Fruit fly (Drosophila melanogaster) whole organism, adult: ENCODE measurements around the gene Pdf.

ENCODE experiments used
- CG11617 ChIP-seq: fragments of 200-800 bp; sonication (Bioruptor generic); optimal IDR thresholded peaks from 2 replicates; lab custom pipeline; 2017; ENCODE audit warnings: mild to moderate bottlenecking, missing biosample characterization, missing genetic modification reagents, missing genetic modification characterization
- CG12768 ChIP-seq: fragments of 200-800 bp; sonication (Bioruptor generic); optimal IDR thresholded peaks from 2 replicates; lab custom pipeline; 2017; ENCODE audit warnings: missing biosample characterization, missing genetic modification characterization, mild to moderate bottlenecking, moderate library complexity, missing genetic modification reagents
- CG14711 ChIP-seq: fragments of 200-800 bp; sonication (Bioruptor generic); optimal IDR thresholded peaks from 2 replicates; lab custom pipeline; 2018; ENCODE audit warnings: missing biosample characterization, mild to moderate bottlenecking, missing genetic modification characterization, moderate library complexity
- CG1620 ChIP-seq: fragments of 200-800 bp; sonication (Bioruptor generic); optimal IDR thresholded peaks from 2 replicates; lab custom pipeline; 2016; ENCODE audit warnings: missing biosample characterization, missing genetic modification characterization
- CG33017 ChIP-seq: fragments of 200-800 bp; sonication (Bioruptor generic); optimal IDR thresholded peaks from 2 replicates; lab custom pipeline; 2018; ENCODE audit warnings: missing biosample characterization, mild to moderate bottlenecking, missing genetic modification characterization, moderate library complexity
- CG5204 ChIP-seq: fragments of 200-800 bp; sonication (Bioruptor generic); optimal IDR thresholded peaks from 2 replicates; lab custom pipeline; 2016; ENCODE audit warnings: missing biosample characterization, missing genetic modification characterization
- CG7045 ChIP-seq: fragments of 200-800 bp; sonication (Bioruptor generic); optimal IDR thresholded peaks from 2 replicates; lab custom pipeline; 2017; ENCODE audit warnings: missing biosample characterization, mild to moderate bottlenecking, missing genetic modification characterization
- CG7101 ChIP-seq: fragments of 200-800 bp; sonication (Bioruptor generic); optimal IDR thresholded peaks from 2 replicates; lab custom pipeline; 2018; ENCODE audit warnings: missing biosample characterization, mild to moderate bottlenecking, missing genetic modification characterization, moderate library complexity
- Clk ChIP-seq: fragments of 200-800 bp; sonication (Bioruptor generic); optimal IDR thresholded peaks from 2 replicates; lab custom pipeline; 2017; ENCODE audit warnings: missing biosample characterization, missing genetic modification characterization
- Crg-1 ChIP-seq: fragments of 200-800 bp; sonication (Bioruptor generic); optimal IDR thresholded peaks from 2 replicates; lab custom pipeline; 2016; ENCODE audit warnings: missing biosample characterization, missing genetic modification characterization
- Hr96 ChIP-seq: fragments of 200-800 bp; sonication (Bioruptor generic); optimal IDR thresholded peaks from 2 replicates; lab custom pipeline; 2016; ENCODE audit warnings: missing biosample characterization, missing genetic modification characterization
- Mnt ChIP-seq: fragments of 200-800 bp; sonication (Bioruptor generic); optimal IDR thresholded peaks from 2 replicates; lab custom pipeline; 2016; ENCODE audit warnings: missing biosample characterization, mild to moderate bottlenecking, missing genetic modification characterization
- bab1 ChIP-seq: fragments of 200-800 bp; sonication (Bioruptor generic); optimal IDR thresholded peaks from 3 replicates; lab custom pipeline; 2019; ENCODE audit warnings: missing biosample characterization, mild to moderate bottlenecking, missing genetic modification characterization, moderate library complexity
- cic ChIP-seq: fragments of 200-800 bp; sonication (Bioruptor generic); optimal IDR thresholded peaks from 2 replicates; lab custom pipeline; 2017; ENCODE audit warnings: missing biosample characterization, mild to moderate bottlenecking, missing genetic modification characterization, moderate library complexity
- cnc ChIP-seq, 2 experiments: fragments of >200 bp; optimal IDR thresholded peaks; 2 replicates each; lab custom pipeline; 2017
- kay ChIP-seq: fragments of 200-800 bp; sonication (Bioruptor generic); peaks from one replicate; lab custom pipeline; 2016; ENCODE audit warnings: missing biosample characterization, missing genetic modification characterization, borderline replicate concordance
- ovo ChIP-seq: fragments of 200-800 bp; sonication (Bioruptor generic); optimal IDR thresholded peaks from 2 replicates; lab custom pipeline; 2016; ENCODE audit warnings: missing biosample characterization, missing genetic modification characterization
- pad ChIP-seq: fragments of 200-800 bp; sonication (Bioruptor generic); optimal IDR thresholded peaks from 3 replicates; lab custom pipeline; 2017; ENCODE audit warnings: missing biosample characterization, missing genetic modification characterization, mild to moderate bottlenecking, moderate library complexity, missing genetic modification reagents
- tj ChIP-seq: fragments of 200-800 bp; sonication (Bioruptor generic); optimal IDR thresholded peaks from 3 replicates; lab custom pipeline; 2017; ENCODE audit warnings: missing biosample characterization, mild to moderate bottlenecking, missing genetic modification characterization, moderate library complexity
- toe ChIP-seq: fragments of 200-800 bp; sonication (Bioruptor generic); optimal IDR thresholded peaks from 2 replicates; lab custom pipeline; 2016; ENCODE audit warnings: missing biosample characterization, missing genetic modification characterization

The Pdf gene

DNA sequence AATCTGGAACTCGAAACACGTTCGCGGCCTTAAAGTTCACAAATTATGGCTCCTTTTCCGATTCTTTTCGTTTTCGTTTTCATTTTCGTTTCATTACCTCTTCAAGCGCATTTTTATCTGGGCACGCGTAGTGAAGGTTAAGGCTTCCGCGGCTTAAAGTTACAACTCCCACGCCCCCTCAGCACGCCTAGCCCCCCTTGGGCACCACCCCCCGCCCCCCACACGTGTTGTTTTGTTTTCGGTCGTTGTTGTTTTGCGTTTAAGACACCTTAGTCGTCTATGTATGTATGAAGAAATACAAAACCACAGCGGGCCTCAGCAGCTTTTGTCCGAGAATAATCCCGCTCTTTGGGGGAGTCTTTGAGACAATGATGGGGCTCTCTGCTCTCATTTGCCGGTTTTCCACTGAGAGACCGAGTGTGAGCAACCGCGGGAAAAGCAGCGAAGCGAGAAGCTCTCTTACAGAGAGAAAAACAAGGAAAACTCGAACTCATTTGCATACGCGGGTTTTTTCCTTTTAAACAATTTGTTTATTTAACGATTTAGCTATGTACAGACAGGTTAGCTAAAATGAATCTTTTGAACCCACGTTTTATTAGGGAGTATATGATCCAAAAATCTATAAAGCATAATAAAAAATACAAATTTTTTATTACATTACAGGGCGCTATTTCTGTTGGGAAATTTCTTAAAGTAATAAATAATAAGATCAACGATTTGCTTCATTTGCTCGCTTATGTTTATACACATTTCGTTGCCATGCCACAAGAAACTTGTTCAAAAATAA is 6.4 kb upstream of the Pdf start:
- TF ChIP-seq CG7101 (tag; lab: Kevin White, UChicago) (no peak), pad (GFP tag; lab: Kevin White, UChicago) (no peak), Clk (no peak), tj (no peak), bab1 (GFP tag; lab: Kevin White, UChicago) (no peak), CG11617 (GFP tag; lab: Kevin White, UChicago) (no peak), cic (GFP tag; lab: Kevin White, UChicago) (no peak), CG14711 (tag; lab: Kevin White, UChicago) (no peak)

DNA sequence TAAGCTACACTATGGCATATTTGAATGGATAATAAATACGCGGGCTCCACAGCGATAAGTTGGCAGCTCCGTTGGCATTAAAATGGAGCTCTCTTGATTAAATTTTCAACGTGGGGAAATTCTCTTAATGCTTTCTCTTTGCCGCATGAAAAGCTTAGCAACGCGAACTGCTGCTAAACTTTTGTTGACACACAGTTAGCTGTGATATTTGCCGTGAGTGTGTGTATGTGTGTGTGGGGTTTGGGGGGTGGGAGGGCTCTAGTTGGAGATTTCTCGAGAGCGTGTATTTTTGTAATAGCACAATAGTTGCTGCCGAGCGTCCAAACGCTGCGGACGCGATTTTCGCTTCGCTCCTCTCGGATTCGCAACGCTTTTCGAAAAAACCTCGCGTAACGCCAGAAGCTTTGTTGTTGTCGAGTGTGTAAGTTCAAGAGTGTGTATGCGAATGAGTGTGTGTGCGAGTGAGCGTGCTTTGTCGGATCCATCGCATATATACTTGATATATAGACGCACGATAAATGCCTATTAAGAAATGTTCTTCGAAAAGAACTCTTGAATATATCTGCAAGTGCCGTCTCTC is 5.4 kb upstream of the Pdf start, which contains the start of gene CG5455:
Gene CG5455, plus strand, starts transcription at position 302 of the 580 bp plus-strand sequence.
- TF ChIP-seq Crg-1 (peak; percentile 68), cnc (optimal IDR thresholded peaks at IDR 0.05; lab: Kevin White, UChicago) (no peak), cic (GFP tag; lab: Kevin White, UChicago) (peak; percentile 96), CG11617 (GFP tag; lab: Kevin White, UChicago) (peak; percentile 82), pad (GFP tag; lab: Kevin White, UChicago) (peak; percentile 80), CG7045 (GFP tag; lab: Kevin White, UChicago) (peak; percentile 86), CG12768 (GFP tag; lab: Kevin White, UChicago) (peak; percentile 93), Mnt (peak; percentile 87), kay (GFP tag; lab: Kevin White, UChicago) (no peak), toe (GFP tag; lab: Kevin White, UChicago) (peak; percentile 66), Clk (peak; percentile 89), ovo (GFP tag; lab: Kevin White, UChicago) (peak; percentile 93), CG1620 (peak; percentile 62), bab1 (GFP tag; lab: Kevin White, UChicago) (peak; percentile 90), CG33017 (tag; lab: Kevin White, UChicago) (peak; percentile 87), tj (peak; percentile 83), Hr96 (GFP tag; lab: Kevin White, UChicago) (peak; percentile 75), CG14711 (tag; lab: Kevin White, UChicago) (peak; percentile 64), CG7101 (tag; lab: Kevin White, UChicago) (peak; percentile 82), CG5204 (GFP tag; lab: Kevin White, UChicago) (peak; percentile 36)

DNA sequence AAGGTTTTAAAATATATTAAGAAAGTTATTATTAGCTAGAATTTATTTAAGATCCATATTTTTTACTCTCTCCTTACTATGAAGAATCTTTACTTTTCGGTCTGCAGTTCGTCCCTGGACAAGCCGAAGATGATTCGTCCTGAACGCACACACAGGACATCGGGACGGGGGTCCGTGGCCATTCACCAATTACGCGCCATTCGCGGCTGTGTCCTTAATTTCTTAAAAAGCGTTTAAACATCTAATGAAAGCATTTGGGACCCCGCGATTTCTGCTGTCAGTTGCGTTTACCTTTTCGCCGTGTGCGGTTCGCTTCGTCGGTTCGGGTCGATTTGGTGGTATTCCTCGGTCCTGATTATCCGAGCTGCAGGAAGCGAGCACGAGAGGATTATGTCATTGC is 2.0 kb upstream of the Pdf start, which contains the start of gene CG14238:
Gene CG14238, plus strand, starts transcription at position 301 of the 400 bp plus-strand sequence.
- no peak for TF ChIP-seq CG11617 (GFP tag; lab: Kevin White, UChicago)
- no peak for TF ChIP-seq cnc (optimal IDR thresholded peaks at IDR 0.05; lab: Kevin White, UChicago)
- TF ChIP-seq CG14711 (tag; lab: Kevin White, UChicago): no peak
- no peak for TF ChIP-seq kay (GFP tag; lab: Kevin White, UChicago)
- TF ChIP-seq Clk: no peak
- TF ChIP-seq CG7101 (tag; lab: Kevin White, UChicago): no peak
- TF ChIP-seq cic (GFP tag; lab: Kevin White, UChicago): no peak
- TF ChIP-seq CG5204 (GFP tag; lab: Kevin White, UChicago): no peak

DNA sequence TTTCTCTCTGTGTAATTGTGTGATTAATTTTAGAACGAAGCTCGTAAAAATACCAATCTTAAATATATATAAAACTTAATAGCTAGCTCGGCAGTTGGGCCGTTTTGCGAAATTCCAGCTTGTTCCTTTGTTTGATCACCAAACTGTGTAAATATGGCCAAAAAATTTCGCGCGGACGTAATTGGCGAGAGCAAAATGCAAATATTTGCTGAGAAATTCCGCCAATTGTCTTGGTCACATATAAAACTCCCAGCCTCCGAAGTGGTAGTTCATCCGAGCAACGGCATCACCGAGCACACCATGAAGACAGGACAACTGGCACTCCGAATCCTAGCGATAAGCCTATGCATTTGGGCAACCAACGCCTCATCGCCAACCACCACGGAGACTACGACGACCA is 636 bp upstream of the Pdf start, which contains the start of gene CG14237:
Gene CG14237, plus strand, starts transcription at position 301 of the 400 bp plus-strand sequence.
- TF ChIP-seq cnc (optimal IDR thresholded peaks at IDR 0.05; lab: Kevin White, UChicago) (no peak), CG11617 (GFP tag; lab: Kevin White, UChicago) (no peak), CG12768 (GFP tag; lab: Kevin White, UChicago) (no peak)

DNA sequence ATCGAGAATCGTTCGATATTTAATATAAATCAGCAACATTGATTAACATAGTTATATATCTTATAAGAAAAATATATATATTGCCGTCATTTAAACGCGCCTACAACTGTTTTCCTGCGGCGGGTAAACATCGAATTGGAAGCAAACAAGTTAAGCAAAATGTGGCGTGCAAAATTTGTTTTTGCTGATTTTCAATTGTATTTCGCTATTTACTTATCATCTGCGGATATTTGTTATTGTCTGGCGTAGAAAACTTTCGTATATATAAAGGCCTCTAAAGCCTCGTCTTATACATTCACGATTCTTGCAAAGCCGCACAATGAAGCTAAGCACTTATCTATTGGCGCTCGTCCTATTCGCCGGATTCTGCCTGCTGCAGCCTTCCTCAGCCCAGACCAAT is 1.4 kb downstream of the Pdf start, which contains the start of gene CG43117:
Gene CG43117, plus strand, starts transcription at position 301 of the 400 bp plus-strand sequence.
- TF ChIP-seq bab1 (GFP tag; lab: Kevin White, UChicago) (no peak), Clk (no peak), kay (GFP tag; lab: Kevin White, UChicago) (no peak), ovo (GFP tag; lab: Kevin White, UChicago) (no peak), Hr96 (GFP tag; lab: Kevin White, UChicago) (no peak), toe (GFP tag; lab: Kevin White, UChicago) (no peak), CG7045 (GFP tag; lab: Kevin White, UChicago) (no peak), CG11617 (GFP tag; lab: Kevin White, UChicago) (no peak), Crg-1 (no peak), tj (no peak), CG12768 (GFP tag; lab: Kevin White, UChicago) (no peak), CG1620 (no peak)

DNA sequence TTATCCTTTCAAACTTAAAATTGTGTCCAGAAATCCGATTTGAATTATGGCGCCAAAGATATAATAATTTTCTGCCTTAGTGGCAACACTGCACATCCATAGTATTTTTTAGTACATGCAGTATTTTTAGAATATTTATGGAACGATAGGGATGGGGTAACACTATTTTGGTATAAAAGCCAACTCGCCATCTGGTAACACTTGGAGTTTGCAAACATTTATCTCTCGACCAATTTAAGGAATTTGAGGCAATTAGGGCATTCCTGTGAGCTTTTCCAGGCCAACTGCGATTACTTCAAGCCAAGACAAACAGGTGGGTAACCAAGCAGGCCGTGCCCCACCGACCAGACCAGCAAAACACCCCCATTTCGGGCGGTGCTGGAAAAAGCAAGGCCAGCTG is 3.6 kb downstream of the Pdf start, which contains the start of gene CG5447:
Gene CG5447, plus strand, starts transcription at position 190 of the 400 bp plus-strand sequence.
- TF ChIP-seq bab1 (GFP tag; lab: Kevin White, UChicago) (peak; percentile 38), Clk (no peak), CG1620 (no peak)
